Fruit fly (Drosophila melanogaster) whole organism, embryonic: ENCODE data around the gene CG33124.
A peak's percentile ranks its signal among the peaks of the same experiment; 100 is the strongest.

Source experiments
- ATbp ChIP-seq: fragments of 200-800 bp; sonication (Bioruptor generic); optimal IDR thresholded peaks from 2 replicates; lab custom pipeline; 2017; ENCODE audit warnings: missing biosample characterization, mild to moderate bottlenecking, missing genetic modification characterization, missing genetic modification reagents
- Adf1 ChIP-seq: fragments of 200-800 bp; sonication (Bioruptor generic); IDR thresholded peaks from 2 replicates; pipeline ENCODE4 v1.3.6; 2022; ENCODE audit warnings: missing biosample characterization, missing genetic modification characterization
- Aef1 ChIP-seq: fragments of 200-800 bp; sonication (Bioruptor generic); IDR thresholded peaks from 3 replicates; pipeline ENCODE4 v1.3.6; 2022; ENCODE audit warnings: missing biosample characterization, missing genetic modification characterization
- Bdp1 ChIP-seq: fragments of 200-800 bp; sonication (Bioruptor generic); optimal IDR thresholded peaks from 3 replicates; lab custom pipeline; 2016; ENCODE audit warnings: missing biosample characterization, missing genetic modification characterization
- CG10147 ChIP-seq: fragments of 200-800 bp; sonication (Bioruptor generic); optimal IDR thresholded peaks from 2 replicates; lab custom pipeline; 2019; ENCODE audit warnings: missing biosample characterization, mild to moderate bottlenecking, missing genetic modification characterization, moderate library complexity
- CG1024 ChIP-seq: fragments of 200-800 bp; sonication (Bioruptor generic); IDR thresholded peaks from 2 replicates; pipeline ENCODE4 v1.3.6; 2022; ENCODE audit warnings: missing biosample characterization, missing genetic modification characterization
- CG10274 ChIP-seq: fragments of 200-800 bp; sonication (Bioruptor generic); optimal IDR thresholded peaks from 3 replicates; lab custom pipeline; 2017; ENCODE audit warnings: missing biosample characterization, mild to moderate bottlenecking, missing genetic modification characterization
- CG10565 ChIP-seq: fragments of 200-800 bp; sonication (Bioruptor generic); optimal IDR thresholded peaks from 3 replicates; lab custom pipeline; 2016; ENCODE audit warnings: missing biosample characterization, mild to moderate bottlenecking, missing genetic modification characterization
- CG12071 ChIP-seq: fragments of 200-800 bp; sonication (Bioruptor generic); optimal IDR thresholded peaks from 3 replicates; lab custom pipeline; 2018; ENCODE audit warnings: missing biosample characterization, mild to moderate bottlenecking, missing genetic modification characterization
- CG13424 ChIP-seq: fragments of 200-800 bp; sonication (Bioruptor generic); optimal IDR thresholded peaks from 2 replicates; lab custom pipeline; 2019; ENCODE audit warnings: missing biosample characterization, mild to moderate bottlenecking, missing genetic modification characterization, moderate library complexity
- CG14965 ChIP-seq: fragments of 200-800 bp; sonication (Bioruptor generic); optimal IDR thresholded peaks from 2 replicates; lab custom pipeline; 2016; ENCODE audit warnings: missing biosample characterization, missing genetic modification characterization, borderline replicate concordance
- CG15601 ChIP-seq: fragments of 200-800 bp; sonication (Bioruptor generic); optimal IDR thresholded peaks from 3 replicates; lab custom pipeline; 2019; ENCODE audit warnings: missing biosample characterization, mild to moderate bottlenecking, missing genetic modification characterization, moderate library complexity
- CG15696 ChIP-seq: fragments of 200-800 bp; sonication (Bioruptor generic); optimal IDR thresholded peaks from 2 replicates; lab custom pipeline; 2019; ENCODE audit warnings: missing biosample characterization, mild to moderate bottlenecking, missing genetic modification characterization, moderate library complexity
- CG16863 ChIP-seq: fragments of 200-800 bp; sonication (Bioruptor generic); optimal IDR thresholded peaks from 3 replicates; lab custom pipeline; 2016; ENCODE audit warnings: missing biosample characterization, missing genetic modification characterization
- CG2129 ChIP-seq: fragments of 200-800 bp; sonication (Bioruptor generic); IDR thresholded peaks from 2 replicates; pipeline ENCODE4 v1.3.6; 2022; ENCODE audit warnings: missing biosample characterization, missing genetic modification characterization; ENCODE audit not compliant: partially characterized antibody
- CG2202 ChIP-seq: fragments of 200-800 bp; sonication (Bioruptor generic); optimal IDR thresholded peaks from 2 replicates; lab custom pipeline; 2018; ENCODE audit warnings: missing biosample characterization, mild to moderate bottlenecking, missing genetic modification characterization
- CG4820 ChIP-seq: fragments of 200-800 bp; sonication (Bioruptor generic); optimal IDR thresholded peaks from 3 replicates; lab custom pipeline; 2016; ENCODE audit warnings: missing biosample characterization, missing genetic modification characterization
- CG6272 ChIP-seq: fragments of 200-800 bp; sonication (Bioruptor generic); IDR thresholded peaks from 2 replicates; pipeline ENCODE4 v1.3.6; 2022; ENCODE audit warnings: missing biosample characterization, missing genetic modification characterization
- CG8290 ChIP-seq, 3 experiments: fragments of 200-800 bp; sonication (Bioruptor generic); optimal IDR thresholded peaks; 2 replicates each; lab custom pipeline; 2016 to 2019; ENCODE audit warnings: missing biosample characterization in 3 of 3, missing genetic modification characterization in 3 of 3, mild to moderate bottlenecking in 2 of 3, moderate library complexity in 1 of 3
- Deaf1 ChIP-seq: fragments of 200-800 bp; optimal IDR thresholded peaks from 3 replicates; lab custom pipeline; 2019; ENCODE audit warnings: missing biosample characterization, mild to moderate bottlenecking, missing genetic modification characterization, moderate library complexity
- Doc3 ChIP-seq: fragments of 200-800 bp; sonication (Bioruptor generic); IDR thresholded peaks from 3 replicates; pipeline ENCODE4 v1.3.6; 2022; ENCODE audit warnings: missing biosample characterization, missing genetic modification characterization; ENCODE audit not compliant: partially characterized antibody
- H15 ChIP-seq: fragments of 200-800 bp; sonication (Bioruptor generic); IDR thresholded peaks from 3 replicates; pipeline ENCODE4 v1.3.6; 2022; ENCODE audit warnings: missing biosample characterization, missing genetic modification characterization
- HHEX ChIP-seq: fragments of 200-800 bp; sonication (Bioruptor generic); optimal IDR thresholded peaks from 3 replicates; lab custom pipeline; 2017; ENCODE audit warnings: missing biosample characterization, mild to moderate bottlenecking, missing genetic modification characterization, missing genetic modification reagents
- HLH3B ChIP-seq: fragments of 200-800 bp; sonication (Bioruptor generic); IDR thresholded peaks from 2 replicates; pipeline ENCODE4 v1.3.6; 2022; ENCODE audit warnings: missing biosample characterization, missing genetic modification characterization
- Mad ChIP-seq: fragments of 200-800 bp; sonication (Bioruptor generic); optimal IDR thresholded peaks from 2 replicates; lab custom pipeline; 2016; ENCODE audit warnings: missing biosample characterization, missing genetic modification characterization
- Med ChIP-seq: fragments of 200-800 bp; sonication (Bioruptor generic); peaks from one replicate; lab custom pipeline; 2016; ENCODE audit warnings: missing biosample characterization, missing genetic modification characterization, mild to moderate bottlenecking, inconsistent platforms, moderate library complexity
- NC2α ChIP-seq: fragments of 200-800 bp; sonication (Bioruptor generic); optimal IDR thresholded peaks from 2 replicates; lab custom pipeline; 2016; ENCODE audit warnings: missing biosample characterization, missing genetic modification characterization
- Optix ChIP-seq: fragments of 200-800 bp; sonication (Bioruptor generic); IDR thresholded peaks from 3 replicates; pipeline ENCODE4 v1.3.6; 2022; ENCODE audit warnings: missing biosample characterization, missing genetic modification characterization
- Side ChIP-seq: fragments of 200-800 bp; sonication (Bioruptor generic); optimal IDR thresholded peaks from 2 replicates; lab custom pipeline; 2016; ENCODE audit warnings: missing biosample characterization, missing genetic modification characterization
- Ssrp ChIP-seq: fragments of 200-800 bp; sonication (Bioruptor generic); optimal IDR thresholded peaks from 2 replicates; lab custom pipeline; 2018; ENCODE audit warnings: missing biosample characterization, mild to moderate bottlenecking, missing genetic modification characterization, moderate library complexity
- Xrp1 ChIP-seq: fragments of 200-800 bp; sonication (Bioruptor generic); IDR thresholded peaks from 2 replicates; pipeline ENCODE4 v1.3.6; 2022; ENCODE audit warnings: missing biosample characterization, missing genetic modification characterization
- ara ChIP-seq: fragments of 200-800 bp; sonication (Bioruptor generic); IDR thresholded peaks from 2 replicates; pipeline ENCODE4 v1.3.6; 2022; ENCODE audit warnings: missing biosample characterization, missing genetic modification characterization
- cas ChIP-seq: fragments of 200-800 bp; sonication (Bioruptor generic); IDR thresholded peaks from 2 replicates; pipeline ENCODE4 v1.3.6; 2022; ENCODE audit warnings: missing biosample characterization, missing genetic modification characterization
- cato ChIP-seq: fragments of 200-800 bp; sonication (Bioruptor generic); optimal IDR thresholded peaks from 2 replicates; lab custom pipeline; 2016; ENCODE audit warnings: missing biosample characterization, missing genetic modification characterization, borderline replicate concordance
- ci ChIP-seq: fragments of 200-800 bp; sonication (Bioruptor generic); IDR thresholded peaks from 3 replicates; pipeline ENCODE4 v1.3.6; 2022; ENCODE audit warnings: missing biosample characterization, missing genetic modification characterization
- fd96Cb ChIP-seq: fragments of 200-800 bp; sonication (Bioruptor generic); optimal IDR thresholded peaks from 2 replicates; lab custom pipeline; 2018; ENCODE audit warnings: missing biosample characterization, mild to moderate bottlenecking, missing genetic modification characterization, moderate library complexity
- h ChIP-seq: fragments of >200 bp; optimal IDR thresholded peaks from 2 replicates; lab custom pipeline; 2017
- jing ChIP-seq: fragments of 200-800 bp; sonication (Bioruptor generic); optimal IDR thresholded peaks from 2 replicates; lab custom pipeline; 2018; ENCODE audit warnings: missing biosample characterization, mild to moderate bottlenecking, missing genetic modification characterization
- kni ChIP-seq: fragments of 200-800 bp; sonication (Bioruptor generic); optimal IDR thresholded peaks from 3 replicates; lab custom pipeline; 2017; ENCODE audit warnings: mild to moderate bottlenecking, missing biosample characterization, missing genetic modification reagents, missing genetic modification characterization
- lilli ChIP-seq: fragments of 200-800 bp; sonication (Bioruptor generic); optimal IDR thresholded peaks from 3 replicates; lab custom pipeline; 2016; ENCODE audit warnings: missing biosample characterization, missing genetic modification characterization
- maf-S ChIP-seq: fragments of 200-800 bp; sonication (Bioruptor generic); optimal IDR thresholded peaks from 2 replicates; lab custom pipeline; 2016; ENCODE audit warnings: missing biosample characterization, missing genetic modification characterization
- pfk ChIP-seq: fragments of 200-800 bp; sonication (Bioruptor generic); optimal IDR thresholded peaks from 2 replicates; lab custom pipeline; 2018; ENCODE audit warnings: missing biosample characterization, mild to moderate bottlenecking, missing genetic modification characterization, moderate library complexity
- pita ChIP-seq: fragments of 200-800 bp; sonication (Bioruptor generic); optimal IDR thresholded peaks from 2 replicates; lab custom pipeline; 2017; ENCODE audit warnings: missing biosample characterization, mild to moderate bottlenecking, missing genetic modification characterization
- schlank ChIP-seq: fragments of 200-800 bp; sonication (Bioruptor generic); optimal IDR thresholded peaks from 2 replicates; lab custom pipeline; 2018; ENCODE audit warnings: missing biosample characterization, mild to moderate bottlenecking, missing genetic modification characterization
- sd ChIP-seq: fragments of 200-800 bp; sonication (Bioruptor generic); optimal IDR thresholded peaks from 3 replicates; lab custom pipeline; 2018; ENCODE audit warnings: missing biosample characterization, mild to moderate bottlenecking, missing genetic modification characterization, moderate library complexity
- slou ChIP-seq: fragments of 200-800 bp; sonication (Bioruptor generic); optimal IDR thresholded peaks from 3 replicates; lab custom pipeline; 2016; ENCODE audit warnings: missing biosample characterization, missing genetic modification characterization
- sr ChIP-seq: fragments of 200-800 bp; sonication (Bioruptor generic); IDR thresholded peaks from 3 replicates; pipeline ENCODE4 v1.3.6; 2022; ENCODE audit warnings: missing biosample characterization, missing genetic modification characterization
- stwl ChIP-seq: fragments of 200-800 bp; sonication (Bioruptor generic); optimal IDR thresholded peaks from 3 replicates; lab custom pipeline; 2018; ENCODE audit warnings: missing biosample characterization, mild to moderate bottlenecking, missing genetic modification characterization, moderate library complexity
- tap ChIP-seq: fragments of 200-800 bp; optimal IDR thresholded peaks from 3 replicates; lab custom pipeline; 2019; ENCODE audit warnings: missing biosample characterization, mild to moderate bottlenecking, missing genetic modification characterization, moderate library complexity
- ttk ChIP-seq: fragments of 200-800 bp; sonication (Bioruptor generic); IDR thresholded peaks from 2 replicates; pipeline ENCODE4 v2.1.2; 2022; ENCODE audit warnings: missing biosample characterization, missing genetic modification characterization
- wor ChIP-seq: fragments of 200-800 bp; sonication (Bioruptor generic); IDR thresholded peaks from 2 replicates; pipeline ENCODE4 v1.3.6; 2022; ENCODE audit warnings: missing biosample characterization, missing genetic modification characterization

CG33124 gene

DNA sequence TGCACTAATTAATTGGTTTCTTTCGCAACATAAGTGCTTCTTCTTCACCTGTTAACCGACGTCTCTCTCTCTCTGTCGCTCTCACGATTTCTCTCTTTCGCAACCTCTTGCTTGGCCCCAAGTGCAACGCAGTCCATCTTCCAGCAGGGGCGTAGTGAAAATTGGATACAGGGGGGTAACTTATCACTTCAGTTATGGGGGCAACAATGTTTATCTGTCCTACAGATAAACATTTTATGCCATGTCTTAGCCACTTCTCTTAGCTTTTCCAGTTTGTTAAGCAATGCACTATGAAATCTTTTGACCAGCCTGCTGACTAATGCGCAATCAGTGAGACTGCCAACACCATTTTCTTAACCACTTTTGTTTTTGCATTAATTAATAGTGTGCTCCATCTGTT is 18.4 kb upstream of the CG33124 start (continued):
- TF ChIP-seq Side (GFP tag; lab: Kevin White, UChicago) (peak; percentile 6), CG6272 (GFP tag; lab: Robert Waterston, UW) (no peak), wor (GFP tag; lab: Robert Waterston, UW) (0 out of 2 replicates have a peak, but pooled peaks have one; percentile 31), Ssrp (tag; lab: Kevin White, UChicago) (peak; percentile 30), CG10274 (no peak), HHEX (GFP tag; lab: Kevin White, UChicago) (peak; percentile 5), cato (GFP tag; lab: Kevin White, UChicago) (no peak), CG15696 (tag; lab: Kevin White, UChicago) (no peak), pfk (GFP tag; lab: Kevin White, UChicago) (no peak), Optix (GFP tag; lab: Robert Waterston, UW) (no peak), h (no peak), CG10147 (GFP tag; lab: Kevin White, UChicago) (no peak), CG1024 (peak; percentile 50; the same call in 1 of the 2 replicates), CG13424 (tag; lab: Kevin White, UChicago) (peak; percentile 56), slou (GFP tag; lab: Kevin White, UChicago) (no peak), CG2202 (no peak), CG12071 (GFP tag; lab: Kevin White, UChicago) (peak; percentile 59), Xrp1 (GFP tag; lab: Robert Waterston, UW) (peak; percentile 33; the same call in 1 of the 2 replicates), ci (peak; percentile 91), ttk (peak; percentile 31; the same call in 1 of the 2 replicates), sr (GFP tag; lab: Robert Waterston, UW) (peak; percentile 53; the same call in 1 of the 3 replicates), Doc3 (no peak), CG16863 (GFP tag; lab: Kevin White, UChicago) (peak; percentile 42), Mad (GFP tag; lab: Kevin White, UChicago) (peak; percentile 43), ara (GFP tag; lab: Robert Waterston, UW) (peak; percentile 71), fd96Cb (tag; lab: Kevin White, UChicago) (peak; percentile 43), ATbp (peak; percentile 68), CG2129 (no peak), Bdp1 (GFP tag; lab: Kevin White, UChicago) (no peak), sd (tag; lab: Kevin White, UChicago) (no peak), H15 (GFP tag; lab: Robert Waterston, UW) (peak; percentile 69; the same call in 2 of the 3 replicates), CG4820 (no peak), jing (GFP tag; lab: Kevin White, UChicago) (no peak), CG15601 (tag; lab: Kevin White, UChicago) (peak; percentile 4), kni (no peak), maf-S (no peak), CG10565 (no peak), lilli (GFP tag; lab: Kevin White, UChicago) (peak; percentile 48), cas (GFP tag; lab: Robert Waterston, UW) (no peak), Adf1 (GFP tag; lab: Robert Waterston, UW) (no peak), Aef1 (peak; percentile 36; the same call in 2 of the 3 replicates), NC2α (GFP tag; lab: Kevin White, UChicago) (no peak), Med (GFP tag; lab: Kevin White, UChicago) (peak; percentile 84), pita (GFP tag; lab: Kevin White, UChicago) (no peak), CG8290 (GFP tag; optimal IDR thresholded peaks at IDR 0.05; lab: Kevin White, UChicago) (no peak), CG8290 (tag; optimal IDR thresholded peaks at IDR 0.05; lab: Kevin White, UChicago) (peak in 1 of 2 experiments; percentile 60), tap (tag; lab: Kevin White, UChicago) (peak; percentile 64), stwl (tag; lab: Kevin White, UChicago) (no peak), HLH3B (peak; percentile 64), schlank (tag; lab: Kevin White, UChicago) (no peak), Deaf1 (tag; lab: Kevin White, UChicago) (no peak), CG14965 (GFP tag; lab: Kevin White, UChicago) (no peak)
